Worm (Caenorhabditis elegans) whole organism, young adult: ENCODE data around the gene clec-148.

Source experiments
- B0261.1 ChIP-seq: sonication (generic microtip); optimal IDR thresholded peaks from 2 replicates; lab custom pipeline; 2016; ENCODE audit warnings: mild to moderate bottlenecking, missing genetic modification characterization, moderate library complexity, missing compliant biosample characterization
- C17E4.6 ChIP-seq: fragments of 200-800 bp; sonication (Bioruptor generic); IDR thresholded peaks from 2 replicates; pipeline ENCODE4 v1.3.6; 2022; ENCODE audit warnings: missing genetic modification reagents, missing genetic modification characterization, missing compliant biosample characterization
- D2030.7 ChIP-seq: fragments of 200-800 bp; sonication (Bioruptor generic); IDR thresholded peaks from 2 replicates; pipeline ENCODE4 v1.3.6; 2022; ENCODE audit warnings: missing genetic modification reagents, missing genetic modification characterization, missing compliant biosample characterization
- F37B4.10 ChIP-seq: fragments of 200-800 bp; sonication (Bioruptor generic); IDR thresholded peaks from 2 replicates; pipeline ENCODE4 v1.3.6; 2022; ENCODE audit warnings: missing genetic modification characterization, missing compliant biosample characterization
- F39B2.1 ChIP-seq: fragments of 200-800 bp; sonication (Bioruptor generic); IDR thresholded peaks from 2 replicates; pipeline ENCODE4 v1.3.6; 2022; ENCODE audit warnings: missing genetic modification reagents, missing genetic modification characterization, missing compliant biosample characterization
- F55B11.4 ChIP-seq: sonication (generic microtip); optimal IDR thresholded peaks from 2 replicates; lab custom pipeline; 2016; ENCODE audit warnings: missing compliant biosample characterization, missing genetic modification characterization, borderline replicate concordance; ENCODE audit not compliant: insufficient read depth
- K12H6.12 ChIP-seq: fragments of 200-800 bp; sonication (Bioruptor generic); optimal IDR thresholded peaks from 2 replicates; lab custom pipeline; 2018; ENCODE audit warnings: mild to moderate bottlenecking, missing genetic modification characterization, missing compliant biosample characterization
- T07F8.4 ChIP-seq: sonication (generic microtip); optimal IDR thresholded peaks from 2 replicates; lab custom pipeline; 2016; ENCODE audit warnings: mild to moderate bottlenecking, missing genetic modification characterization, moderate library complexity, missing compliant biosample characterization
- Y67H2A.10 ChIP-seq: fragments of 200-800 bp; sonication (Bioruptor generic); conservative IDR thresholded peaks from 2 replicates; pipeline ENCODE4 v1.3.6; 2022; ENCODE audit warnings: missing genetic modification reagents, missing genetic modification characterization, missing compliant biosample characterization
- Y95B8A.8 ChIP-seq: fragments of 200-800 bp; sonication (Bioruptor generic); IDR thresholded peaks from 2 replicates; pipeline ENCODE4 v1.3.6; 2022; ENCODE audit warnings: missing genetic modification reagents, missing genetic modification characterization, missing compliant biosample characterization
- akir-1 ChIP-seq: fragments of 200-800 bp; sonication (Bioruptor generic); optimal IDR thresholded peaks from 2 replicates; lab custom pipeline; 2018; ENCODE audit warnings: mild to moderate bottlenecking, missing genetic modification characterization, moderate library complexity, missing compliant biosample characterization
- ama-1 ChIP-seq, 3 experiments: fragments of 150-350 bp in 1 of 3; sonication (generic microtip) in 2 of 3; optimal IDR thresholded peaks; 2 replicates each; lab custom pipeline; 2014 to 2018; ENCODE audit warnings: missing biosample characterization in 2 of 3, missing genetic modification characterization in 2 of 3, missing genetic modification reagents in 2 of 3
- attf-5 ChIP-seq: fragments of 200-800 bp; sonication (Bioruptor generic); optimal IDR thresholded peaks from 2 replicates; lab custom pipeline; 2018; ENCODE audit warnings: mild to moderate bottlenecking, missing genetic modification characterization, missing compliant biosample characterization
- ccch-3 ChIP-seq: fragments of 200-800 bp; sonication (Bioruptor generic); optimal IDR thresholded peaks from 2 replicates; lab custom pipeline; 2018; ENCODE audit warnings: mild to moderate bottlenecking, missing genetic modification characterization, missing compliant biosample characterization
- cebp-1 ChIP-seq, 2 experiments: fragments of 200-800 bp in 1 of 2; sonication (Bioruptor generic) in 1 of 2; sonication (generic microtip) in 1 of 2; IDR thresholded peaks in 1 of 2; optimal IDR thresholded peaks in 1 of 2; 2 replicates each; pipeline versions ENCODE4 v1.3.6 to Lab custom; 2017 to 2022; ENCODE audit warnings: missing compliant biosample characterization in 2 of 2, missing genetic modification characterization in 2 of 2, mild to moderate bottlenecking in 1 of 2, missing genetic modification reagents in 1 of 2, moderate library complexity in 1 of 2
- ceh-40 ChIP-seq: fragments of 200-800 bp; sonication (Bioruptor generic); IDR thresholded peaks from 2 replicates; pipeline ENCODE4 v1.3.6; 2022; ENCODE audit warnings: missing genetic modification characterization, missing compliant biosample characterization
- ceh-58 ChIP-seq: fragments of 200-800 bp; sonication (Bioruptor generic); IDR thresholded peaks from 2 replicates; pipeline ENCODE4 v1.3.6; 2022; ENCODE audit warnings: missing genetic modification characterization, missing compliant biosample characterization
- chd-7 ChIP-seq: sonication (generic microtip); optimal IDR thresholded peaks from 2 replicates; lab custom pipeline; 2016; ENCODE audit warnings: mild to moderate bottlenecking, missing genetic modification characterization, moderate library complexity, missing compliant biosample characterization
- ets-4 ChIP-seq: fragments of 200-800 bp; sonication (Bioruptor generic); optimal IDR thresholded peaks from 2 replicates; lab custom pipeline; 2018; ENCODE audit warnings: mild to moderate bottlenecking, missing genetic modification characterization, missing compliant biosample characterization
- fkh-3 ChIP-seq: sonication (generic microtip); optimal IDR thresholded peaks from 2 replicates; lab custom pipeline; 2016; ENCODE audit warnings: mild to moderate bottlenecking, missing genetic modification characterization, missing compliant biosample characterization
- hrde-1 ChIP-seq: sonication (generic microtip); optimal IDR thresholded peaks from 2 replicates; lab custom pipeline; 2016; ENCODE audit warnings: missing genetic modification characterization, mild to moderate bottlenecking, missing compliant biosample characterization, moderate library complexity, missing genotype, missing genetic modification reagents, borderline replicate concordance
- let-607 ChIP-seq, 2 experiments: fragments of 200-800 bp in 1 of 2; sonication (Bioruptor generic) in 1 of 2; sonication (generic microtip) in 1 of 2; optimal IDR thresholded peaks; 2 replicates each; lab custom pipeline; 2016 to 2018; ENCODE audit warnings: mild to moderate bottlenecking in 2 of 2, missing compliant biosample characterization in 2 of 2, missing genetic modification characterization in 2 of 2, moderate library complexity in 2 of 2, missing genotype in 1 of 2
- lin-26 ChIP-seq: fragments of 200-800 bp; sonication (Bioruptor generic); IDR thresholded peaks from 2 replicates; pipeline ENCODE4 v1.3.6; 2022; ENCODE audit warnings: missing genetic modification reagents, missing genetic modification characterization, missing compliant biosample characterization
- lin-54 ChIP-seq: fragments of 200-800 bp; sonication (Bioruptor generic); optimal IDR thresholded peaks from 2 replicates; lab custom pipeline; 2018; ENCODE audit warnings: mild to moderate bottlenecking, missing genetic modification characterization, missing compliant biosample characterization
- lsy-27 ChIP-seq: sonication (generic microtip); optimal IDR thresholded peaks from 2 replicates; lab custom pipeline; 2017; ENCODE audit warnings: missing genetic modification characterization, mild to moderate bottlenecking, missing compliant biosample characterization, antibody characterized with exemption, missing genotype, borderline replicate concordance; ENCODE audit not compliant: insufficient read depth
- madf-8 ChIP-seq: fragments of 200-800 bp; sonication (Bioruptor generic); conservative IDR thresholded peaks from 2 replicates; pipeline ENCODE4 v1.3.6; 2022; ENCODE audit warnings: missing genetic modification reagents, missing genetic modification characterization, missing compliant biosample characterization
- mes-4 ChIP-seq: sonication (generic microtip); optimal IDR thresholded peaks from 2 replicates; lab custom pipeline; 2016; ENCODE audit warnings: missing genotype, missing genetic modification characterization, missing compliant biosample characterization
- nfya-2 ChIP-seq: fragments of 200-800 bp; sonication (Bioruptor generic); IDR thresholded peaks from 2 replicates; pipeline ENCODE4 v1.3.6; 2022; ENCODE audit warnings: missing genetic modification reagents, missing genetic modification characterization, missing compliant biosample characterization
- nfyb-1 ChIP-seq: fragments of 200-800 bp; sonication (Bioruptor generic); IDR thresholded peaks from 2 replicates; pipeline ENCODE4 v1.3.6; 2022; ENCODE audit warnings: missing genetic modification reagents, missing genetic modification characterization, missing compliant biosample characterization
- nhr-27 ChIP-seq: fragments of 200-800 bp; sonication (Bioruptor generic); optimal IDR thresholded peaks from 2 replicates; lab custom pipeline; 2018; ENCODE audit warnings: mild to moderate bottlenecking, missing genetic modification characterization, moderate library complexity, missing compliant biosample characterization
- pha-4 ChIP-seq: fragments of 150-350 bp; sonication (generic microtip); optimal IDR thresholded peaks from 2 replicates; lab custom pipeline; 2014; ENCODE audit warnings: missing biosample characterization, missing genetic modification reagents, missing genetic modification characterization
- sea-2 ChIP-seq: fragments of 200-800 bp; sonication (Bioruptor generic); IDR thresholded peaks from 2 replicates; pipeline ENCODE4 v1.3.6; 2022; ENCODE audit warnings: missing genetic modification characterization, missing compliant biosample characterization
- snpc-3.4 ChIP-seq: sonication (generic microtip); optimal IDR thresholded peaks from 2 replicates; lab custom pipeline; 2017; ENCODE audit warnings: missing genetic modification characterization, mild to moderate bottlenecking, missing compliant biosample characterization, antibody characterized with exemption, moderate library complexity, missing genotype, missing genetic modification reagents
- somi-1 ChIP-seq: fragments of 200-800 bp; sonication (Bioruptor generic); optimal IDR thresholded peaks from 2 replicates; lab custom pipeline; 2018; ENCODE audit warnings: mild to moderate bottlenecking, missing genetic modification characterization, missing compliant biosample characterization
- tbp1 ChIP-seq: fragments of 200-800 bp; sonication (Bioruptor generic); optimal IDR thresholded peaks from 2 replicates; lab custom pipeline; 2018; ENCODE audit warnings: mild to moderate bottlenecking, missing genetic modification characterization, missing compliant biosample characterization
- zfh-2 ChIP-seq: fragments of 200-800 bp; sonication (Bioruptor generic); conservative IDR thresholded peaks from 2 replicates; pipeline ENCODE4 v1.3.6; 2022; ENCODE audit warnings: missing genetic modification reagents, missing genetic modification characterization, missing compliant biosample characterization
- ztf-28 ChIP-seq: fragments of 200-800 bp; sonication (Bioruptor generic); IDR thresholded peaks from 2 replicates; pipeline ENCODE4 v1.3.6; 2022; ENCODE audit warnings: missing genetic modification reagents, missing genetic modification characterization, missing compliant biosample characterization

Gene clec-148

DNA sequence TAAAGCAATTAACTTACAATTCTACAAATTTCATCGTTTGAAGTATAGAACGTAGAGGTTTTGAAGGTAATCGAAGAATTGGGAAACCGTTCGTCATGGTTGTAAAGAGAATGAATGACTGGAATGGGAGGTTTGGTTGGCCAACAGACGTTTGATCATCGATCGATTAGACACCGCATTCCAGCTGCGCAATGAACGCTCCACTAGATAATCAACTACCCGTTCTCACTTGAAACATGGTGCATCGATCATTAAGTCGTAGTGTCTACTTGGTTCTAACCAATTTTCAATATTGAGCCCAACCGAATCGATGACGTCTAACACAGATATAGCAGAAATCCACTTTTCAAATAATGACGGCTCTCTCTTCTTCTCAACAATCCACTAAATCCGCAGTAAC lies 32.5 kb downstream of the clec-148 start, which contains the start of gene fbxb-82:
Gene fbxb-82, minus strand, starts transcription at position 101 of the 400 bp plus-strand sequence.
- TF ChIP-seq K12H6.12 (tag; lab: Kevin White, UChicago): no peak
- no peak for TF ChIP-seq F55B11.4 (tag; lab: Kevin White, UChicago)
- TF ChIP-seq tbp1 (GFP tag; lab: Kevin White, UChicago): no peak
- TF ChIP-seq fkh-3 (tag; lab: Kevin White, UChicago): no peak
- no peak for TF ChIP-seq nfyb-1 (GFP tag; lab: Robert Waterston, UW)
- TF ChIP-seq B0261.1 (tag; lab: Kevin White, UChicago): no peak
- no peak for TF ChIP-seq mes-4 (tag; lab: Kevin White, UChicago)
- no peak for TF ChIP-seq akir-1 (GFP tag; lab: Kevin White, UChicago)
- no peak for TF ChIP-seq attf-5 (GFP tag; lab: Kevin White, UChicago)
- no peak for TF ChIP-seq ets-4 (GFP tag; lab: Kevin White, UChicago)
- TF ChIP-seq C17E4.6: no peak
- TF ChIP-seq somi-1 (GFP tag; lab: Kevin White, UChicago): no peak
- TF ChIP-seq ztf-28: no peak
- TF ChIP-seq pha-4 (tag; lab: Kevin White, UChicago): no peak
- no peak for TF ChIP-seq let-607 (tag; optimal IDR thresholded peaks at IDR 0.05; lab: Kevin White, UChicago)
- TF ChIP-seq Y67H2A.10 (GFP tag; lab: Robert Waterston, UW): no peak
- TF ChIP-seq D2030.7 (GFP tag; lab: Robert Waterston, UW): no peak
- no peak for TF ChIP-seq F39B2.1 (GFP tag; lab: Robert Waterston, UW)
- TF ChIP-seq cebp-1 (GFP tag; IDR thresholded peaks at IDR 0.05; lab: Robert Waterston, UW): no peak
- TF ChIP-seq cebp-1 (tag; optimal IDR thresholded peaks at IDR 0.05; lab: Kevin White, UChicago): no peak
- TF ChIP-seq nhr-27: no peak

DNA sequence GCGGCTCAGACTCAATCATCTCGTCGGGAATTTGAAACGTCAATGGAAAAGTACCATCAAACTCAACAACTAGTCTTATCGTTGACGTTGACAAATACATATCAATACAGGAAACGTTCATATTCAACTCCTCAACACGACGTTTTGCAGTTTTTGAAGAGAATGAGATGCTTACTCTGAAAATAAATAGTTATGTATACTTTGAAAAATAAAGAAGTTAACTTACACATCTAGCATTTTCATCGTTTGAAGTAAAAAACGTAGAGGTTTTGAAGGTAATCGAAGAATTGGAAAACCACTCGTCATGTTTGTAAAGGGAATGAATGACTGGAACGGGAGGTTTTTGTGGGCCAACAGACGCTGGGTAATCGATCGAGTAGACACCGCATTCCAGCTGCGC lies 34.7 kb downstream of the clec-148 start, which contains the start of gene fbxb-81:
Gene fbxb-81, minus strand, starts transcription at position 314 of the 400 bp plus-strand sequence.
- TF ChIP-seq ccch-3 (GFP tag; lab: Kevin White, UChicago) (no peak), ama-1 (optimal IDR thresholded peaks at IDR 0.05; lab: Kevin White, UChicago) (no peak), ama-1 (GFP tag; optimal IDR thresholded peaks at IDR 0.05; lab: Kevin White, UChicago) (no peak), Y95B8A.8 (GFP tag; lab: Robert Waterston, UW) (no peak), zfh-2 (no peak), nhr-27 (no peak), chd-7 (tag; lab: Kevin White, UChicago) (no peak), snpc-3.4 (no peak), madf-8 (no peak)

DNA sequence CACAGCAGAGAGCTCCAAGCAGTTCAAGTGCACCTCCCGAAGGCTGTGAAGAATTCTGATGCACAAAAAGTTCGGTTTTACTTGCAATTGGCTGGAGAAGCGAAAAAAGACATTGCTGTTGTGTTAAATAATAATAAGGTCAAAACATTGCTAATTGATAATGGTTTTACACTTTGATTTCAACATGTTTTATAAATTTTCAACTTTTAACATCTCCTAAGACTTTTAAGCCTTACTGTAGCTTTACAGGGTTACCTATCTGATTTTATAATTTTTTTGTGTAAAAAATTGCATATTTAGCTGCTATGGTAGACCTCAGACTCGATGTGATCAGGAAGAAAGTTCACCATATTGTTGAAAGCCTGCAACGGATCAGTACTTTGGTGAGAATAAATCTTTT lies 41.4 kb downstream of the clec-148 start, which contains the start of gene pals-25:
Gene pals-25, plus strand, starts transcription at position 301 of the 400 bp plus-strand sequence.
- TF ChIP-seq hrde-1 (tag; lab: Kevin White, UChicago) (no peak), mes-4 (tag; lab: Kevin White, UChicago) (no peak), nfya-2 (GFP tag; lab: Robert Waterston, UW) (no peak), sea-2 (no peak), B0261.1 (tag; lab: Kevin White, UChicago) (no peak), ceh-58 (GFP tag; lab: Robert Waterston, UW) (no peak), ceh-40 (no peak), Y95B8A.8 (GFP tag; lab: Robert Waterston, UW) (no peak), lin-26 (GFP tag; lab: Robert Waterston, UW) (no peak), T07F8.4 (tag; lab: Kevin White, UChicago) (no peak), lsy-27 (tag; lab: Kevin White, UChicago) (no peak), cebp-1 (GFP tag; IDR thresholded peaks at IDR 0.05; lab: Robert Waterston, UW) (no peak), cebp-1 (tag; optimal IDR thresholded peaks at IDR 0.05; lab: Kevin White, UChicago) (no peak), nhr-27 (no peak), madf-8 (no peak), Y67H2A.10 (GFP tag; lab: Robert Waterston, UW) (no peak), lin-54 (GFP tag; lab: Kevin White, UChicago) (no peak), F37B4.10 (GFP tag; lab: Robert Waterston, UW) (no peak)
